Fruit fly (Drosophila melanogaster) whole organism, pupa: ENCODE data around the gene CG3961.

Experiments used
- CG12605 ChIP-seq: fragments of 200-800 bp; sonication (Bioruptor generic); IDR thresholded peaks from 2 replicates; pipeline ENCODE4 v1.3.6; 2022; ENCODE audit warnings: missing biosample characterization, missing genetic modification characterization
- CG13204 ChIP-seq: fragments of 200-800 bp; sonication (Bioruptor generic); optimal IDR thresholded peaks from 2 replicates; lab custom pipeline; 2018; ENCODE audit warnings: missing biosample characterization, mild to moderate bottlenecking, missing genetic modification characterization, moderate library complexity
- CG14655 ChIP-seq: fragments of 200-800 bp; sonication (Bioruptor generic); optimal IDR thresholded peaks from 3 replicates; lab custom pipeline; 2017; ENCODE audit warnings: mild to moderate bottlenecking, missing biosample characterization, missing genetic modification reagents, missing genetic modification characterization
- CG17806 ChIP-seq: fragments of 200-800 bp; sonication (Bioruptor generic); optimal IDR thresholded peaks from 2 replicates; lab custom pipeline; 2018; ENCODE audit warnings: missing biosample characterization, mild to moderate bottlenecking, missing genetic modification characterization, moderate library complexity
- CG34367 ChIP-seq: fragments of 200-800 bp; sonication (Bioruptor generic); optimal IDR thresholded peaks from 2 replicates; lab custom pipeline; 2018; ENCODE audit warnings: missing biosample characterization, mild to moderate bottlenecking, missing genetic modification characterization
- CG4496 ChIP-seq: fragments of 200-800 bp; sonication (Bioruptor generic); IDR thresholded peaks from 3 replicates; pipeline ENCODE4 v1.3.6; 2022; ENCODE audit warnings: missing biosample characterization, missing genetic modification characterization
- CG8159 ChIP-seq: fragments of 200-800 bp; sonication (Bioruptor generic); optimal IDR thresholded peaks from 3 replicates; lab custom pipeline; 2018; ENCODE audit warnings: missing biosample characterization, mild to moderate bottlenecking, missing genetic modification characterization, moderate library complexity
- CG8301 ChIP-seq: fragments of 200-800 bp; sonication (Bioruptor generic); optimal IDR thresholded peaks from 2 replicates; lab custom pipeline; 2018; ENCODE audit warnings: missing biosample characterization, mild to moderate bottlenecking, missing genetic modification characterization
- CG9948 ChIP-seq: fragments of 200-800 bp; sonication (Bioruptor generic); optimal IDR thresholded peaks from 2 replicates; lab custom pipeline; 2018; ENCODE audit warnings: missing biosample characterization, mild to moderate bottlenecking, missing genetic modification characterization, moderate library complexity
- EcR ChIP-seq: fragments of 200-800 bp; sonication (Bioruptor generic); optimal IDR thresholded peaks from 3 replicates; lab custom pipeline; 2019; ENCODE audit warnings: missing biosample characterization, missing genetic modification characterization, mild to moderate bottlenecking, moderate library complexity, missing genetic modification reagents
- Pif1B ChIP-seq: fragments of 200-800 bp; sonication (Bioruptor generic); optimal IDR thresholded peaks from 3 replicates; lab custom pipeline; 2016; ENCODE audit warnings: missing biosample characterization, missing genetic modification characterization
- fd96Ca ChIP-seq: fragments of 200-800 bp; sonication (Bioruptor generic); IDR thresholded peaks from 3 replicates; pipeline ENCODE4 v1.3.6; 2022; ENCODE audit warnings: missing biosample characterization, missing genetic modification characterization

dm6 chr3L:18837707-18838244 is 52.5 kb downstream of the CG3961 start:
- TF ChIP-seq CG14655 (GFP tag; lab: Kevin White, UChicago) (no peak), CG12605 (GFP tag; lab: Robert Waterston, UW) (no peak), Pif1B (GFP tag; lab: Kevin White, UChicago) (no peak), CG17806 (tag; lab: Kevin White, UChicago) (no peak), CG4496 (GFP tag; lab: Robert Waterston, UW) (no peak), CG8159 (tag; lab: Kevin White, UChicago) (no peak), CG13204 (GFP tag; lab: Kevin White, UChicago) (no peak), fd96Ca (GFP tag; lab: Robert Waterston, UW) (no peak), CG34367 (no peak), CG9948 (no peak), EcR (GFP tag; lab: Kevin White, UChicago) (no peak), CG8301 (tag; lab: Kevin White, UChicago) (no peak)
